Fruit fly (Drosophila melanogaster) whole organism, wandering third instar larva: ENCODE measurements around the gene CG33098.

Source experiments
- Abd-B ChIP-seq: fragments of >200 bp; optimal IDR thresholded peaks from 2 replicates; lab custom pipeline; 2017; ENCODE audit warnings: missing biosample characterization, missing genetic modification characterization
- CG32264 ChIP-seq: fragments of 200-800 bp; sonication (Bioruptor generic); optimal IDR thresholded peaks from 2 replicates; lab custom pipeline; 2016; ENCODE audit warnings: missing biosample characterization, missing genetic modification characterization
- CG9705 ChIP-seq: fragments of 200-800 bp; sonication (Bioruptor generic); optimal IDR thresholded peaks from 2 replicates; lab custom pipeline; 2018; ENCODE audit warnings: missing biosample characterization, mild to moderate bottlenecking, missing genetic modification characterization
- CrebA ChIP-seq: fragments of 200-800 bp; sonication (Bioruptor generic); optimal IDR thresholded peaks from 2 replicates; lab custom pipeline; 2016; ENCODE audit warnings: missing biosample characterization, mild to moderate bottlenecking, missing genetic modification characterization, borderline replicate concordance
- Dfd ChIP-seq: fragments of >200 bp; optimal IDR thresholded peaks from 2 replicates; lab custom pipeline; 2017; ENCODE audit warnings: missing biosample characterization, missing genetic modification characterization
- Dif ChIP-seq: fragments of 200-275, 200-300 bp; sonication (Bioruptor generic); optimal IDR thresholded peaks from 2 replicates; lab custom pipeline; 2018; ENCODE audit warnings: missing biosample characterization, missing genetic modification characterization; ENCODE audit not compliant: partially characterized antibody
- GATAd ChIP-seq: sonication (Bioruptor generic); optimal IDR thresholded peaks from 2 replicates; lab custom pipeline; 2016; ENCODE audit warnings: missing biosample characterization, missing genetic modification characterization
- HLH106 ChIP-seq: fragments of 200-800 bp; optimal IDR thresholded peaks from 3 replicates; lab custom pipeline; 2019; ENCODE audit warnings: missing biosample characterization, mild to moderate bottlenecking, missing genetic modification characterization, moderate library complexity
- Hnf4 ChIP-seq: fragments of 200-800 bp; sonication (Bioruptor generic); optimal IDR thresholded peaks from 2 replicates; lab custom pipeline; 2016; ENCODE audit warnings: missing biosample characterization, mild to moderate bottlenecking, missing genetic modification characterization
- Hr78 ChIP-seq: fragments of >200 bp; optimal IDR thresholded peaks from 2 replicates; lab custom pipeline; 2017; ENCODE audit warnings: missing biosample characterization, missing genetic modification characterization
- Hr83 ChIP-seq: fragments of 200-300 bp; sonication (Bioruptor generic); optimal IDR thresholded peaks from 2 replicates; lab custom pipeline; 2016; ENCODE audit warnings: missing biosample characterization, mild to moderate bottlenecking, missing genetic modification characterization, moderate library complexity; ENCODE audit not compliant: poor library complexity, severe bottlenecking
- Jra ChIP-seq: sonication (Bioruptor generic); optimal IDR thresholded peaks from 2 replicates; lab custom pipeline; 2016; ENCODE audit warnings: missing biosample characterization, missing genetic modification characterization
- Myc ChIP-seq: fragments of >200 bp; optimal IDR thresholded peaks from 2 replicates; lab custom pipeline; 2017
- N ChIP-seq: fragments of >200 bp; optimal IDR thresholded peaks from 2 replicates; lab custom pipeline; 2018; ENCODE audit warnings: missing biosample characterization, missing external identifiers, missing genetic modification characterization
- Rel ChIP-seq, 2 experiments: fragments of 200-800 bp; sonication (Bioruptor generic) in 1 of 2; optimal IDR thresholded peaks; 2 replicates in 1 of 2; 3 replicates in 1 of 2; lab custom pipeline; 2016 to 2019; ENCODE audit warnings: mild to moderate bottlenecking in 2 of 2, missing biosample characterization in 2 of 2, missing genetic modification characterization in 2 of 2, moderate library complexity in 1 of 2
- Sp1 ChIP-seq: fragments of 200-800 bp; sonication (Bioruptor generic); optimal IDR thresholded peaks from 3 replicates; lab custom pipeline; 2019; ENCODE audit warnings: missing biosample characterization, mild to moderate bottlenecking, missing genetic modification characterization, moderate library complexity
- Vsx2 ChIP-seq: fragments of 200-300, 225-300 bp; sonication (Bioruptor generic); optimal IDR thresholded peaks from 2 replicates; lab custom pipeline; 2018; ENCODE audit warnings: missing biosample characterization, missing genetic modification characterization; ENCODE audit not compliant: partially characterized antibody
- brk ChIP-seq: fragments of 200-800 bp; sonication (Bioruptor generic); optimal IDR thresholded peaks from 2 replicates; lab custom pipeline; 2016; ENCODE audit warnings: missing biosample characterization, mild to moderate bottlenecking, missing genetic modification characterization
- dl ChIP-seq, 2 experiments: fragments of 175-275, 200-275 bp in 1 of 2; fragments of 200-275 bp in 1 of 2; sonication (Bioruptor generic); optimal IDR thresholded peaks; lab custom pipeline; 2018; ENCODE audit warnings: mild to moderate bottlenecking in 2 of 2, missing biosample characterization in 2 of 2, missing genetic modification characterization in 2 of 2, moderate library complexity in 2 of 2; ENCODE audit not compliant: partially characterized antibody in 2 of 2, insufficient read depth in 1 of 2
- dmrt93B ChIP-seq: fragments of 200-800 bp; sonication (Bioruptor generic); optimal IDR thresholded peaks from 2 replicates; lab custom pipeline; 2018; ENCODE audit warnings: missing biosample characterization, mild to moderate bottlenecking, missing genetic modification characterization
- dsf ChIP-seq: sonication (Bioruptor generic); optimal IDR thresholded peaks from 2 replicates; lab custom pipeline; 2016; ENCODE audit warnings: missing biosample characterization, missing genetic modification characterization, borderline replicate concordance
- foxo ChIP-seq, 2 experiments: fragments of 200-800 bp; sonication (Bioruptor generic); optimal IDR thresholded peaks; 2 replicates in 1 of 2; 3 replicates in 1 of 2; lab custom pipeline; 2016 to 2017; ENCODE audit warnings: missing biosample characterization in 2 of 2, missing genetic modification characterization in 2 of 2
- fru ChIP-seq: fragments of 200-800 bp; sonication (Bioruptor generic); optimal IDR thresholded peaks from 3 replicates; lab custom pipeline; 2016; ENCODE audit warnings: missing biosample characterization, mild to moderate bottlenecking, missing genetic modification characterization
- h ChIP-seq: fragments of 200-800 bp; sonication (Bioruptor generic); optimal IDR thresholded peaks from 3 replicates; lab custom pipeline; 2016; ENCODE audit warnings: missing biosample characterization, mild to moderate bottlenecking, missing genetic modification characterization
- jim ChIP-seq: fragments of 175-275, 200-325 bp; sonication (Bioruptor generic); optimal IDR thresholded peaks from 2 replicates; lab custom pipeline; 2016; ENCODE audit warnings: missing biosample characterization, mild to moderate bottlenecking, missing genetic modification characterization
- lola ChIP-seq: fragments of >200 bp; optimal IDR thresholded peaks from 2 replicates; lab custom pipeline; 2017; ENCODE audit warnings: missing biosample characterization, missing genetic modification characterization
- pan ChIP-seq: fragments of >200 bp; optimal IDR thresholded peaks from 2 replicates; lab custom pipeline; 2017
- psq ChIP-seq: fragments of 200-800 bp; sonication (Bioruptor generic); optimal IDR thresholded peaks from 3 replicates; lab custom pipeline; 2017; ENCODE audit warnings: missing biosample characterization, mild to moderate bottlenecking, missing genetic modification characterization, moderate library complexity
- rgr ChIP-seq: fragments of 200-800 bp; sonication (Bioruptor generic); optimal IDR thresholded peaks from 3 replicates; lab custom pipeline; 2016; ENCODE audit warnings: missing biosample characterization, mild to moderate bottlenecking, missing genetic modification characterization
- sage ChIP-seq: fragments of 200-800 bp; sonication (Bioruptor generic); optimal IDR thresholded peaks from 2 replicates; lab custom pipeline; 2016; ENCODE audit warnings: missing biosample characterization, mild to moderate bottlenecking, missing genetic modification characterization
- sv ChIP-seq: fragments of 200-800 bp; sonication (Bioruptor generic); optimal IDR thresholded peaks from 3 replicates; lab custom pipeline; 2016; ENCODE audit warnings: missing biosample characterization, missing genetic modification characterization
- tai ChIP-seq: sonication (Bioruptor generic); optimal IDR thresholded peaks from 2 replicates; lab custom pipeline; 2016; ENCODE audit warnings: missing biosample characterization, missing genetic modification characterization
- usp ChIP-seq: fragments of >200 bp; optimal IDR thresholded peaks from 2 replicates; lab custom pipeline; 2017; ENCODE audit warnings: missing biosample characterization, missing genetic modification characterization
- woc ChIP-seq: sonication (Bioruptor generic); optimal IDR thresholded peaks from 2 replicates; lab custom pipeline; 2016; ENCODE audit warnings: missing biosample characterization, mild to moderate bottlenecking, missing genetic modification characterization

CG33098 gene

DNA sequence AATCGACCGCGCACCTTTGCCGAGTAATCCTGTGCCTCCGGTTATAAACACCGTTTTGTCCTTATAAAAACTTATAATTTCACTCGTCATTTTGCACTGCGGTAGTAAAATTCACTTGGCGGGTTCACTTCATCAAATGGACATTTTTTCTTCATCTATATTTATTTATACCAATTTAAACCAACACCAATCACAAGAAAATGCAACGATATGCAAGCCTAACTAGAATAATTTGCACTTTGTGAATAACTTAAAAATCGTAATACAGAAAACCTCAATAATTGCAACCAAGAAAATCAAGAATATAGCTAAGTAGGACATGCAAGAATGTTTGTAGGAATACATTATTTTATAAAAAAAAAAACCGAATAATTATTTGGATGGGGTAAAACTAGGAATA lies 8.9 kb downstream of the CG33098 start, which contains the start of the genes CG10096 and CG10097:
CG10096 (minus strand) TSS at position 101 of the 400 bp plus-strand sequence.
CG10097 (minus strand) TSS at position 101 of the 400 bp plus-strand sequence.
- TF ChIP-seq usp (GFP tag; lab: Kevin White, UChicago) = no peak
- no peak for TF ChIP-seq lola
- no peak for TF ChIP-seq Hr83
- no peak for TF ChIP-seq CrebA
- TF ChIP-seq Vsx2 = no peak
- no peak for TF ChIP-seq Abd-B
- TF ChIP-seq sage (GFP tag; lab: Kevin White, UChicago) = no peak
- TF ChIP-seq N (GFP tag; lab: Kevin White, UChicago) = no peak
- no peak for TF ChIP-seq Hr78 (GFP tag; lab: Kevin White, UChicago)
- no peak for TF ChIP-seq fru (GFP tag; lab: Kevin White, UChicago)
- no peak for TF ChIP-seq GATAd
- TF ChIP-seq Dfd = no peak
- TF ChIP-seq Jra = no peak
- TF ChIP-seq dmrt93B = no peak
- TF ChIP-seq Rel (GFP tag; optimal IDR thresholded peaks at IDR 0.05; lab: Kevin White, UChicago) = no peak
- TF ChIP-seq Rel (tag; optimal IDR thresholded peaks at IDR 0.05; lab: Kevin White, UChicago) = no peak
- no peak for TF ChIP-seq CG32264
- TF ChIP-seq foxo (GFP tag; optimal IDR thresholded peaks at IDR 0.05; lab: Kevin White, UChicago) = no peak
- TF ChIP-seq dl (GFP tag; optimal IDR thresholded peaks at IDR 0.05; lab: Kevin White, UChicago; ENCODE audit: insufficient read depth in 1 of 2, partially characterized antibody in 2 of 2) = no peak
- TF ChIP-seq Hnf4 = no peak
- TF ChIP-seq, all 38 proteins: peak for 0

- no peak for TF ChIP-seq jim (GFP tag; lab: Kevin White, UChicago)
- TF ChIP-seq dl (GFP tag; optimal IDR thresholded peaks at IDR 0.05; lab: Kevin White, UChicago; ENCODE audit: insufficient read depth in 1 of 2, partially characterized antibody in 2 of 2) = no peak
- TF ChIP-seq lola = no peak
- no peak for TF ChIP-seq psq (GFP tag; lab: Kevin White, UChicago)
- TF ChIP-seq Dif (GFP tag; lab: Kevin White, UChicago) = no peak
- no peak for TF ChIP-seq dsf (GFP tag; lab: Kevin White, UChicago)
- no peak for TF ChIP-seq Dfd
- TF ChIP-seq CrebA = peak; percentile 28
- no peak for TF ChIP-seq Abd-B
- TF ChIP-seq h (GFP tag; lab: Kevin White, UChicago) = peak; percentile 24
- TF ChIP-seq brk (GFP tag; lab: Kevin White, UChicago) = no peak
- TF ChIP-seq sage (GFP tag; lab: Kevin White, UChicago) = peak; percentile 38
- no peak for TF ChIP-seq foxo (GFP tag; optimal IDR thresholded peaks at IDR 0.05; lab: Kevin White, UChicago)
- no peak for TF ChIP-seq HLH106 (tag; lab: Kevin White, UChicago)
Measured at dm6 chr3R:12398054-12398453, 11.1 kb downstream of the CG33098 start.

DNA sequence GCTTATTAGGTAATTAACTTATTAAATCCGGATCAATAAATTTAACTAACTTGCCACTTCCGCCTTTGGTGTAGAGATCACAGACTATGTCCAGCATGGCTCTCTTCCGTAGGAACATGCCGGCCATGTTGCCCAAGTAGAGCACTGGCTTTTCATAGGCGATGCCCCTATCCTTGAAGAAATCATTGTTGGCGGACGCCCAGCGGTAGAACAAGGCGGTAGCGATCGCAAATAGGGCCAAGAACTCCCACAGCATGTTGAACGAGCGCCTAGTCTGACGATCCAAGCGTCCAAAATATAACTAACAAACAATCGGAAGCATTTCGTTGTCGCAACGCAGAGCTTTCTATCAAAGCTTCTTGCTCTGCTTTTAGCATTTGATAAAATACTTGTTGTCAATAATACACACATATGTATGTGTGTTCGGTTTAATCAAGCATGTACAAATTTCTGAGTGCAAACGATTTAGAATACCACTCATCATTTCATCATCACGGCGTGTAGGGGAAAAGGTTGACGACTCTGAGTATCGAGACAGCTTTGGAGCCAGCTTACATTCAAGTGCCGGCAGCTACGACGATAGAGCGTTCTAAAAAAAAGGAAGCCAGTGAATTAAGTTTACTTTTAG lies 11.7 kb downstream of the CG33098 start, which contains the start of gene Cyp9f3:
Cyp9f3 (minus strand) TSS at position 310 of the 628 bp plus-strand sequence.
- TF ChIP-seq CrebA (peak; percentile 32), sv (GFP tag; lab: Kevin White, UChicago) (no peak), Vsx2 (peak; percentile 20), Sp1 (GFP tag; lab: Kevin White, UChicago) (no peak), N (GFP tag; lab: Kevin White, UChicago) (no peak), rgr (GFP tag; lab: Kevin White, UChicago) (peak; percentile 9)

DNA sequence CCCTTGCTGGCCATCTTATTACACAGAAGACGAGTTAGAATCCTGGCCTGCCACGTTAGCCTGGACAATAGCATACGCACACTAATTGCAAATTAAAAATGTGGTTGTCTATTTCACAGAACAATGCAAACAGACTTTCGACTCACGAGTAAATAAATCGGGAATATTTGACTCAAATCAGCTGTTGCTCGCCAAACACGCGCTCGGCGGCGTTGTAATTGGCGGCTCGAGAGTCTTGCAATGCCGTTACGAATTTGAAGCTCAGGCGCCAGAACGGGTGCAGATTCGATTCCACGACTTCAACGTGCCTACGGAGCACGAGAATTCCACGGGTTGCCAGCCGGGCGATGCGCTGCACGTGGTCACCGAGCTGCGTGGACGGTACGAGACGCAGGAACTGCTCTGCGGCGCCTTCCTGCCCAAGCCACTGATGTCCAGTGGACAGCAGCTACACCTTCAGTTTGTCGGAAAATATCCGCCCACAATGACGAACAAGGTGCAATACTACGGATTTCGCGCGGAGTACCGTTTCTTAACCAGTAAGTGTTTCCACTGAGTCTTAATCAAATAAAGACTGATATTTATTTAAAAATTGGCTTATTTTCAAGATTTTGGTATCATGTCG lies 14.8 kb downstream of the CG33098 start, which contains the start of gene DNAlig3:
DNAlig3 (minus strand) TSS at position 168 of the 625 bp plus-strand sequence.
- no peak for TF ChIP-seq Hr78 (GFP tag; lab: Kevin White, UChicago)
- TF ChIP-seq Rel (GFP tag; optimal IDR thresholded peaks at IDR 0.05; lab: Kevin White, UChicago) = no peak
- TF ChIP-seq Rel (tag; optimal IDR thresholded peaks at IDR 0.05; lab: Kevin White, UChicago) = peak; percentile 83

dm6 chr3R:12402935-12403334 lies 15.9 kb downstream of the CG33098 start:
- TF ChIP-seq sv (GFP tag; lab: Kevin White, UChicago) (peak; percentile 94), Dif (GFP tag; lab: Kevin White, UChicago) (no peak), GATAd (peak; percentile 36), CG9705 (GFP tag; lab: Kevin White, UChicago) (peak; percentile 100), pan (no peak), brk (GFP tag; lab: Kevin White, UChicago) (peak; percentile 95), psq (GFP tag; lab: Kevin White, UChicago) (peak; percentile 84), rgr (GFP tag; lab: Kevin White, UChicago) (peak; percentile 97), fru (GFP tag; lab: Kevin White, UChicago) (peak; percentile 94), Jra (peak; percentile 84), woc (peak; percentile 86), Dfd (no peak), sage (GFP tag; lab: Kevin White, UChicago) (peak; percentile 99), Hr78 (GFP tag; lab: Kevin White, UChicago) (no peak), Abd-B (no peak), Myc (lab: Kevin White, UChicago) (no peak), Hr83 (peak; percentile 92), dsf (GFP tag; lab: Kevin White, UChicago) (peak; percentile 88), usp (GFP tag; lab: Kevin White, UChicago) (no peak), dl (GFP tag; optimal IDR thresholded peaks at IDR 0.05; lab: Kevin White, UChicago; ENCODE audit: insufficient read depth in 1 of 2, partially characterized antibody in 2 of 2) (no peak), h (GFP tag; lab: Kevin White, UChicago) (peak; percentile 99), Hnf4 (peak; percentile 94), N (GFP tag; lab: Kevin White, UChicago) (no peak), tai (GFP tag; lab: Kevin White, UChicago) (no peak), lola (no peak), Sp1 (GFP tag; lab: Kevin White, UChicago) (peak; percentile 99), Rel (GFP tag; optimal IDR thresholded peaks at IDR 0.05; lab: Kevin White, UChicago) (peak; percentile 90), Rel (tag; optimal IDR thresholded peaks at IDR 0.05; lab: Kevin White, UChicago) (peak; percentile 93)
